Fruit fly (Drosophila melanogaster): Measurements from ENCODE around the gene CG46440.

CG46440 gene

DNA sequence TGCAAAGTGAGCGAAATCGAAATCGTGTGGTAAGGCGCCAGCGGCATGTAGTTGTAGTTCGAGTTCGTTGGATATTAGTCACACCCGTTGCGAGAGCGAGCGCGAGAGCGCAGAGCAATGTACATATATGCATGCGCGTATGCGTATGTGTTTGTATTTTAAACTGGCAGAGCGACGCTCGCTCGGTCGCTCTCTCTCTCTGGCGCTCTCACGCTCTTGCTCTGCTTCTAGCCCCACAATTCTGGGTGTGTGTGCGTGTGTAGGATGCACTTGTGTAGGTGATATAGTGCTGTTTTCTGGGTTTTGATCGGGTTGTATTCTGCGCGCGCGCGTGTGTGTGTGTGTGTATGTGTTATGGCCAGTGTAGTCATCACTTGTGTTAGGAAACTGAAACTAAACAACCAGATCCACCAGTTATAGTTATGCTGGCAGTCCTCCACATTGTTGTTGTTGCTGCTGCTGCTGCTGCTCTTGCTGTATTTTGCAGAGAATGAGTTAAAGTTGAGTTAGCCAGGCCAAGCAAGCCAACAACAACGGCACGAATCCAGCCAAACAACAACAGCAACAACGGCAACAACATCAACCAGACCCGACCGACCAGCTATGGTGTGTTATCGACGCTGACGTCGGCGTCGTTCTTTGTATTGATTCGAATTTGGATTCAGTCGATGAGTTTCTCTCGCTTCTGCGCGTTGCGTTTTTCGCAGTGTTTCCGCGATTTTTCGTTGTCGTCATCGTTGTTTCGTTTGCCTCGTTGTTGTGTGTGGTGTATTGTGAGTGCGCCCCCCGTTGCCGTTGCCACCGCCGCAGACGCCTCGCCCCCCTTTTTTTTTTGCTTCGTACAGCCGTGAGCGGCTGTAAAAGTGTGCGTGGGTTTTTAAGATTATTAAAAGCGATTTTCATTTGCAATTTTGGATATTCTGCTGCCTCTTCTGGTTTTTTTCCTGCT lies 45.7 kb downstream of the CG46440 start (continued):
- TF ChIP-seq Mio (GFP tag; optimal IDR thresholded peaks at IDR 0.05) (no peak), Dfd (GFP tag; optimal IDR thresholded peaks at IDR 0.05) (no peak), Jra (GFP tag; optimal IDR thresholded peaks at IDR 0.05) (peak; percentile 50), dsf (GFP tag; optimal IDR thresholded peaks at IDR 0.05; ENCODE audit: borderline replicate concordance) (peak; percentile 40), lola (GFP tag; optimal IDR thresholded peaks at IDR 0.05) (no peak), usp (GFP tag; optimal IDR thresholded peaks at IDR 0.05) (no peak), CG9705 (GFP tag; optimal IDR thresholded peaks at IDR 0.05) (no peak), CG32264 (GFP tag; optimal IDR thresholded peaks at IDR 0.05) (peak; percentile 22), woc (GFP tag; optimal IDR thresholded peaks at IDR 0.05) (peak; percentile 40), Hr78 (GFP tag; optimal IDR thresholded peaks at IDR 0.05) (peak; percentile 5), ey (GFP tag; optimal IDR thresholded peaks at IDR 0.05) (peak; percentile 16), Myc (optimal IDR thresholded peaks at IDR 0.05) (no peak), rgr (GFP tag; optimal IDR thresholded peaks at IDR 0.05) (peak; percentile 23), Hnf4 (GFP tag; optimal IDR thresholded peaks at IDR 0.05) (peak; percentile 2)

- TF ChIP-seq brk (GFP tag; optimal IDR thresholded peaks at IDR 0.05) (no peak), usp (GFP tag; optimal IDR thresholded peaks at IDR 0.05) (no peak), rgr (GFP tag; optimal IDR thresholded peaks at IDR 0.05) (no peak), fru (GFP tag; optimal IDR thresholded peaks at IDR 0.05) (no peak), Abd-B (GFP tag; optimal IDR thresholded peaks at IDR 0.05) (no peak), ey (GFP tag; optimal IDR thresholded peaks at IDR 0.05) (no peak), Rel (GFP tag; optimal IDR thresholded peaks at IDR 0.05) (no peak), Rel (tag; optimal IDR thresholded peaks at IDR 0.05) (no peak), Mio (GFP tag; optimal IDR thresholded peaks at IDR 0.05) (no peak), pan (optimal IDR thresholded peaks at IDR 0.05) (no peak)
Observed at dm6 chrX:15809255-15809654, 48.4 kb downstream of the CG46440 start, which contains the start of gene CG8509. CG8509 (plus strand) TSS chrX:15809555.

DNA sequence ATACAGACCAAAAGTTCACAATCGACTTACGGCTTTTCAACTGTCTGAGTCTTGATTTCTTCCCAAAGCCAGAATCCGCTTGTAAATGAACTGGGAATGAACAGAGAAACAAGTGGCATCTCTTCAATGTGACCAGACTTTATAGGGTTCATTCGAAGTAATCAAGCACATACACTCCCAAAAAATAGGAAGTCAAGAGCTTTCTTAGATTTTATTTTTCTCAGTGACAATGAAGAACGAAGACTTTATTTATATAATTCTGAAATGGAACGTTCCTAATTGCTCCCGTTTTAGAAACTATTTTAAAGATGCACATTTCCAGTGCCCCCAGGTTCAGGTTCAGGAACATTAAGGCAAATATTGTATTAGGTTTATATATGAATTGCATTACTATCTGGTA lies 49.7 kb downstream of the CG46440 start:
- TF ChIP-seq GATAd (GFP tag; optimal IDR thresholded peaks at IDR 0.05) (no peak), usp (GFP tag; optimal IDR thresholded peaks at IDR 0.05) (no peak)

DNA sequence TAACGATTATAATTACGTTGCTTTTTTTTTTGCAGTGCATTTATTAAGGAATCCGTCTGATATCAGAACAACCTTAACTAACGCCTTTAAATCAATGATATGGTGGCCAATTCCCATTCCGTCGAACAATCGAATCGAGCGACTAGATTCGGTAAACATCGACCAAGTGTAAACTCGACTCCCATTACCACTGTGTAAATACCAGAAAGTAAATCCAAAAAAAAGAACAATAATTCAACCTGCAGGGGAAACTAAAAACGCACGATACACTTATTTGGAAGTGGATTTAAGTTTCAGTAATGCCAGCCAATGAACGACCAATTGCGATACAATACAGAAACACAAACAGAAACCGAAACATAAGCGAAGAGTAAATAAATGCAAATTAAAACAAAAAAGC lies 52.1 kb downstream of the CG46440 start:
- no peak for TF ChIP-seq woc (GFP tag; optimal IDR thresholded peaks at IDR 0.05)
- no peak for TF ChIP-seq HLH106 (tag; optimal IDR thresholded peaks at IDR 0.05)
- TF ChIP-seq Dif (GFP tag; optimal IDR thresholded peaks at IDR 0.05; ENCODE audit: partially characterized antibody), result no peak
- TF ChIP-seq foxo (GFP tag; optimal IDR thresholded peaks at IDR 0.05), result no peak
- TF ChIP-seq CG32264 (GFP tag; optimal IDR thresholded peaks at IDR 0.05), result no peak
- no peak for TF ChIP-seq psq (GFP tag; optimal IDR thresholded peaks at IDR 0.05)
- TF ChIP-seq CG9705 (GFP tag; optimal IDR thresholded peaks at IDR 0.05), result no peak
- no peak for TF ChIP-seq Vsx2 (GFP tag; optimal IDR thresholded peaks at IDR 0.05; ENCODE audit: partially characterized antibody)
- no peak for TF ChIP-seq Rel (GFP tag; optimal IDR thresholded peaks at IDR 0.05)
- no peak for TF ChIP-seq Rel (tag; optimal IDR thresholded peaks at IDR 0.05)
- TF ChIP-seq br (GFP tag; optimal IDR thresholded peaks at IDR 0.05), result no peak
- no peak for TF ChIP-seq Dfd (GFP tag; optimal IDR thresholded peaks at IDR 0.05)
- no peak for TF ChIP-seq Hnf4 (GFP tag; optimal IDR thresholded peaks at IDR 0.05)
- no peak for TF ChIP-seq Hr83 (GFP tag; optimal IDR thresholded peaks at IDR 0.05; ENCODE audit: poor library complexity, severe bottlenecking)
- no peak for TF ChIP-seq Mio (GFP tag; optimal IDR thresholded peaks at IDR 0.05)

Measured in whole organism, wandering third instar larva.